Worm (Caenorhabditis elegans): Measurements from ENCODE around the gene idpp-12.
A peak's percentile ranks its signal among the peaks of the same experiment; 100 is the strongest.
"Not testable (repeated sequence)": the region's sequence is repeated elsewhere in the genome, so short reads cannot be mapped to it uniquely, and the experiment has no call there.

idpp-12 gene

ce11 chrIV:3299229-3299628 lies 4.6 kb upstream of the idpp-12 start:
- TF ChIP-seq ceh-40 (GFP tag; IDR thresholded peaks at IDR 0.05) (0 out of 2 replicates have a peak, but pooled peaks have one; percentile 21), dox-1 (GFP tag; IDR thresholded peaks at IDR 0.05) (peak; percentile 23; the same call in 1 of the 2 replicates), zfh-2 (GFP tag; conservative IDR thresholded peaks at IDR 0.05) (peak; percentile 89), gei-17 (GFP tag; optimal IDR thresholded peaks at IDR 0.05) (no peak), tlf-1 (GFP tag; optimal IDR thresholded peaks at IDR 0.05) (no peak), mel-28 (tag; optimal IDR thresholded peaks at IDR 0.05; ENCODE audit: borderline replicate concordance) (no peak), egrh-3 (GFP tag; IDR thresholded peaks at IDR 0.05) (peak; percentile 65; the same call in 1 of the 2 replicates), nfya-1 (tag; optimal IDR thresholded peaks at IDR 0.05; ENCODE audit: borderline replicate concordance, insufficient read depth) (no peak), let-526 (GFP tag; IDR thresholded peaks at IDR 0.05) (no peak), Y79H2A.3 (GFP tag; conservative IDR thresholded peaks at IDR 0.05) (no peak), ets-4 (GFP tag; optimal IDR thresholded peaks at IDR 0.05) (no peak), T07F8.4 (tag; optimal IDR thresholded peaks at IDR 0.05) (no peak), sea-2 (GFP tag; IDR thresholded peaks at IDR 0.05) (0 out of 2 replicates have a peak, but pooled peaks have one; percentile 30)

DNA sequence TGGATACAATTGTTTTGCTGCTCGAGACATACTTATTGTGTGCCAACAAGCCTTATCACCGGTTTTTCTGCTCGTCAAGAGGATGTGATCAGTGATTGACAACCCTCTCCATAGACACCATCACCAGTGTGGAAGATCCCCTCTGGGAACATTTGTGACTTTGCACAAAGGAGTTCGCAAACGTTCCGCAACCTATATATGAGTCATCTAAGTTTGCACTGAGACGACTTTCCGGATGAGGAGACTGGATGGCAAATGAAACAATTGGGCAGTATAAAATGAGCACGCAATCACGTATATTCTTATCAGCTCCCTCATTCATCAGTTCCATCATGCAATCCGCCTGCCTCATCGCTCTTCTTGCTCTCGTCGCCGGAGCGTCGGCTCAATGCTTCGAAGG lies 3.3 kb upstream of the idpp-12 start, which contains the start of gene W08E12.5:
Gene W08E12.5 (plus strand): TSS at position 301 of the 400 bp plus-strand sequence.
- TF ChIP-seq die-1 (tag; optimal IDR thresholded peaks at IDR 0.05), result no peak
- no peak for TF ChIP-seq dox-1 (GFP tag; IDR thresholded peaks at IDR 0.05)
- TF ChIP-seq pbrm-1 (GFP tag; IDR thresholded peaks at IDR 0.05), result no peak
- no peak for TF ChIP-seq T07F8.4 (tag; optimal IDR thresholded peaks at IDR 0.05)
- no peak for TF ChIP-seq nfya-2 (GFP tag; IDR thresholded peaks at IDR 0.05)
- no peak for TF ChIP-seq nfyb-1 (GFP tag; IDR thresholded peaks at IDR 0.05)
- no peak for TF ChIP-seq attf-5 (GFP tag; optimal IDR thresholded peaks at IDR 0.05)
- TF ChIP-seq F22D6.2 (tag; optimal IDR thresholded peaks at IDR 0.05), result no peak
- TF ChIP-seq attf-3 (GFP tag; conservative IDR thresholded peaks at IDR 0.05), result no peak
- no peak for TF ChIP-seq F52B5.7 (tag; optimal IDR thresholded peaks at IDR 0.05)
- no peak for TF ChIP-seq ceh-40 (GFP tag; IDR thresholded peaks at IDR 0.05)
- no peak for TF ChIP-seq ets-4 (GFP tag; optimal IDR thresholded peaks at IDR 0.05)
- TF ChIP-seq F55B11.4 (tag; optimal IDR thresholded peaks at IDR 0.05; ENCODE audit: borderline replicate concordance, insufficient read depth), result no peak
- no peak for TF ChIP-seq somi-1 (GFP tag; optimal IDR thresholded peaks at IDR 0.05)
- no peak for TF ChIP-seq egl-44 (GFP tag; IDR thresholded peaks at IDR 0.05)
- TF ChIP-seq sptf-2 (GFP tag; optimal IDR thresholded peaks at IDR 0.05), result no peak
- no peak for TF ChIP-seq hlh-12 (tag; optimal IDR thresholded peaks at IDR 0.05)
- TF ChIP-seq efl-1 (GFP tag; optimal IDR thresholded peaks at IDR 0.05), result no peak

- TF ChIP-seq atf-7 (tag; optimal IDR thresholded peaks at IDR 0.05); hlh-12 (tag; optimal IDR thresholded peaks at IDR 0.05); hsf-1 (GFP tag; IDR thresholded peaks at IDR 0.05): not testable (repeated sequence)
Measured at ce11 chrIV:3302058-3302457, 1.7 kb upstream of the idpp-12 start, which contains the start of gene W08E12.4. W08E12.4 (plus strand) TSS chrIV:3302358.

DNA sequence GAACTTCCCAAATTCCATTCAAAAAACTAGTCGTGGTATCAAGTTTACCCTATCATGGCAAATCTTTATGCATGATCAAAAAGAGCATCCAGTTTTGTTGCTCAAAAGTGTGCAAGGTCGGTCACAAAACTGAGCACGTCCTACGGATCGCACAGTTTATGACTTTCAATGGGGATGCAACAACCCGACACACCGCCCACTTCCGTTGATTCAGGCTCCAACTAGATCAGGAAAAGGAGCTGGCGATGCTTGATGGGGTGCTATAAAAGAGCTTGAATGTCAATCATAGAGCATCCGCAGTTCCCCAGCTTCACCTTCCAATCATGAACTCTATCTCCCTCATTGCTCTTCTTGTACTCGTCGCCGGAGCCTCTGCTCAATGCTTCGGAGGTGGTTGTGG lies 1.8 kb downstream of the idpp-12 start, which contains the start of gene W08E12.2:
Gene W08E12.2 (plus strand): TSS at position 301 of the 400 bp plus-strand sequence.
- TF ChIP-seq snpc-4 (GFP tag; optimal IDR thresholded peaks at IDR 0.05) (no peak), snpc-4 (tag; optimal IDR thresholded peaks at IDR 0.05) (no peak), C06A6.2 (GFP tag; conservative IDR thresholded peaks at IDR 0.05) (no peak), B0019.2 (GFP tag; conservative IDR thresholded peaks at IDR 0.05) (no peak), mcd-1 (GFP tag; IDR thresholded peaks at IDR 0.05) (no peak), athp-1 (tag; optimal IDR thresholded peaks at IDR 0.05) (no peak), pbrm-1 (GFP tag; IDR thresholded peaks at IDR 0.05) (no peak), aptf-2 (GFP tag; conservative IDR thresholded peaks at IDR 0.05) (no peak), madf-6 (GFP tag; IDR thresholded peaks at IDR 0.05) (no peak), fkh-3 (tag; optimal IDR thresholded peaks at IDR 0.05) (no peak), cebp-1 (GFP tag; IDR thresholded peaks at IDR 0.05) (no peak), cebp-1 (tag; optimal IDR thresholded peaks at IDR 0.05) (no peak), F23B12.7 (tag; optimal IDR thresholded peaks at IDR 0.05; ENCODE audit: insufficient read depth) (no peak), him-1 (tag; optimal IDR thresholded peaks at IDR 0.05) (no peak), madf-10 (tag; optimal IDR thresholded peaks at IDR 0.05) (no peak), mel-28 (tag; optimal IDR thresholded peaks at IDR 0.05; ENCODE audit: borderline replicate concordance) (no peak)
